Fruit fly (Drosophila melanogaster): ENCODE measurements around the gene CG43169.

Gene CG43169

dm6 chr3L:8865185-8865584 is 23.2 kb downstream of the CG43169 start (continued):
- TF ChIP-seq grau (tag; optimal IDR thresholded peaks at IDR 0.05) (peak; percentile 93), Nf-YB (GFP tag; optimal IDR thresholded peaks at IDR 0.05) (no peak), Drgx (GFP tag; IDR thresholded peaks at IDR 0.05) (peak; percentile 41), Bteb2 (GFP tag; optimal IDR thresholded peaks at IDR 0.05) (no peak), Dp (GFP tag; optimal IDR thresholded peaks at IDR 0.05) (no peak), inv (GFP tag; IDR thresholded peaks at IDR 0.05; ENCODE audit: partially characterized antibody) (no peak), abd-A (tag; optimal IDR thresholded peaks at IDR 0.05) (peak; percentile 20), rib (GFP tag; IDR thresholded peaks at IDR 0.05) (no peak), Chrac-16 (GFP tag; optimal IDR thresholded peaks at IDR 0.05) (no peak), CG17802 (tag; optimal IDR thresholded peaks at IDR 0.05) (no peak), CG4424 (GFP tag; optimal IDR thresholded peaks at IDR 0.05) (no peak), Xrp1 (GFP tag; IDR thresholded peaks at IDR 0.05) (peak; percentile 39; the same call in 1 of the 2 replicates), schlank (tag; optimal IDR thresholded peaks at IDR 0.05) (no peak), stc (GFP tag; IDR thresholded peaks at IDR 0.05) (peak; percentile 12; the same call in 1 of the 2 replicates), prd (optimal IDR thresholded peaks at IDR 0.05) (no peak), prd (GFP tag; IDR thresholded peaks at IDR 0.05) (peak; percentile 47; the same call in 2 of the 3 replicates), onecut (GFP tag; IDR thresholded peaks at IDR 0.05) (no peak), Xbp1 (GFP tag; optimal IDR thresholded peaks at IDR 0.05) (no peak), tin (GFP tag; optimal IDR thresholded peaks at IDR 0.05) (no peak), dpn (GFP tag; optimal IDR thresholded peaks at IDR 0.05) (peak in 1 of 2 experiments; percentile 8), Sox102F (GFP tag; optimal IDR thresholded peaks at IDR 0.05) (peak; percentile 41), ems (GFP tag; optimal IDR thresholded peaks at IDR 0.05) (no peak), CG6175 (GFP tag; IDR thresholded peaks at IDR 0.05) (no peak), CG10543 (GFP tag; optimal IDR thresholded peaks at IDR 0.05) (no peak), nmo (GFP tag; optimal IDR thresholded peaks at IDR 0.05) (no peak), Sox100B (GFP tag; optimal IDR thresholded peaks at IDR 0.05) (no peak), jing (GFP tag; optimal IDR thresholded peaks at IDR 0.05) (no peak), crol (GFP tag; IDR thresholded peaks at IDR 0.05) (no peak), CG4730 (GFP tag; IDR thresholded peaks at IDR 0.05) (0 out of 2 replicates have a peak, but pooled peaks have one; percentile 26), Hr78 (GFP tag; optimal IDR thresholded peaks at IDR 0.05) (peak in 1 of 2 experiments; percentile 19), CG12769 (tag; optimal IDR thresholded peaks at IDR 0.05) (peak; percentile 64), CG11696 (GFP tag; IDR thresholded peaks at IDR 0.05) (no peak), Doc2 (GFP tag; IDR thresholded peaks at IDR 0.05) (no peak), pan (optimal IDR thresholded peaks at IDR 0.05) (no peak), pan (GFP tag; optimal IDR thresholded peaks at IDR 0.05 in 1 of 2, IDR thresholded peaks at IDR 0.05 in 1 of 2) (peak in 1 of 2 experiments; percentile 22), CG4360 (GFP tag; IDR thresholded peaks at IDR 0.05) (no peak), Atf-2 (GFP tag; optimal IDR thresholded peaks at IDR 0.05) (no peak), CG12104 (GFP tag; optimal IDR thresholded peaks at IDR 0.05) (no peak), ro (GFP tag; IDR thresholded peaks at IDR 0.05) (no peak), ERR (GFP tag; optimal IDR thresholded peaks at IDR 0.05) (no peak), CG7372 (GFP tag; IDR thresholded peaks at IDR 0.05) (0 out of 2 replicates have a peak, but pooled peaks have one; percentile 17), CG18262 (tag; optimal IDR thresholded peaks at IDR 0.05) (no peak), CG11560 (tag; IDR thresholded peaks at IDR 0.05) (no peak), dmrt99B (tag; optimal IDR thresholded peaks at IDR 0.05) (peak; percentile 11), Ptx1 (GFP tag; IDR thresholded peaks at IDR 0.05) (peak; percentile 53), exex (tag; optimal IDR thresholded peaks at IDR 0.05) (no peak), Dip2 (GFP tag; IDR thresholded peaks at IDR 0.05) (no peak), Antp (GFP tag; optimal IDR thresholded peaks at IDR 0.05) (peak; percentile 14), CG14441 (GFP tag; IDR thresholded peaks at IDR 0.05) (peak; percentile 56), CG15269 (tag; optimal IDR thresholded peaks at IDR 0.05) (peak; percentile 34), Lim3 (GFP tag; IDR thresholded peaks at IDR 0.05) (no peak), CG4328 (GFP tag; optimal IDR thresholded peaks at IDR 0.05) (no peak)

Data from whole organism, embryonic.